Worm (Caenorhabditis elegans): ENCODE results near the gene acp-3.

Gene acp-3

DNA sequence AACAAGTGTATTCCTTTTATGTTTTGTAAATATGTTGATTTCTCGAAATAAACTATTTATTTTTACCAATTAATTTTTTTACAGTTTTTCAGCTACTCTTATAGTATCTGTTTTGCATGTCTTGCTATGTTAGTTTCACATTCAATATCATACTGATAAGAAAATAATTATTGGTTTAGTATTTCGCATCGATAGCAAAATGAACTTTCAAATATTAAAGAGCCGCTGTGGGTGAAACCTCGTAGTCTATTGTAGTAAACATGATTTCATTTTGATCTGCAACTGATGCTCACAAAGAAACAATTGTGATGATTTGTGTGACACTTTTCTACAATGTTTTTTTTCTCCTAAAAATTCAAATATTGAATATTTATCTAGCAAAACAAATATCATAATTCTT lies 44.7 kb downstream of the acp-3 start:
- TF ChIP-seq hnd-1 (tag; optimal IDR thresholded peaks at IDR 0.05) (no peak), ama-1 (optimal IDR thresholded peaks at IDR 0.05) (no peak), scrt-1 (GFP tag; IDR thresholded peaks at IDR 0.05) (no peak), tbx-11 (GFP tag; IDR thresholded peaks at IDR 0.05) (no peak), aly-1 (tag; optimal IDR thresholded peaks at IDR 0.05) (no peak), sea-1 (GFP tag; conservative IDR thresholded peaks at IDR 0.05) (no peak), B0310.2 (tag; optimal IDR thresholded peaks at IDR 0.05) (no peak), ceh-13 (GFP tag; optimal IDR thresholded peaks at IDR 0.05) (no peak), tbx-37 (GFP tag; conservative IDR thresholded peaks at IDR 0.05) (no peak), ets-7 (tag; optimal IDR thresholded peaks at IDR 0.05) (no peak), F13C5.2 (tag; optimal IDR thresholded peaks at IDR 0.05) (no peak), tra-4 (tag; optimal IDR thresholded peaks at IDR 0.05) (no peak), pes-1 (GFP tag; IDR thresholded peaks at IDR 0.05) (no peak), ceh-36 (tag; optimal IDR thresholded peaks at IDR 0.05) (no peak), hmg-4 (GFP tag; optimal IDR thresholded peaks at IDR 0.05) (no peak)

DNA sequence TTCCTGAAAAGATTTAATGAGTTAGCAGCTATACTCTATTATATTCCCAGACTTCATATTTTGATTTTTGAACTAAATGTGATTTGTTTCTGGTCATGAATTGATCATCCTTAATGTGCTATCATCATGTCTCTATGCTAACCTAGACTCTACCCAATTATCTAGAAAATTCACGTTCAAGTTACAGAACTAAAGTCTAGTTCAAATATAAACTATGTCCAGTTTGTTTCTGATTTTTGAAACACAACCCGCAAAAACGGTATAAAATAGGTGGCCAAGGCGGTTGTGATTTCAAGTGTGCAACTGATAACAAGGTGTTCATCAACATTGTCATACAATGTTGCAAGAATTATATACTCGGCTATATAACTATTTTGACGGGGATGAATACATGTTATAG lies 46.2 kb downstream of the acp-3 start, which contains the start of gene F49E12.10:
F49E12.10 (plus strand) TSS at position 301 of the 400 bp plus-strand sequence.
- TF ChIP-seq ama-1 (optimal IDR thresholded peaks at IDR 0.05) (no peak), hmg-4 (GFP tag; optimal IDR thresholded peaks at IDR 0.05) (no peak), pes-1 (GFP tag; IDR thresholded peaks at IDR 0.05) (no peak), tbx-37 (GFP tag; conservative IDR thresholded peaks at IDR 0.05) (no peak), tra-4 (tag; optimal IDR thresholded peaks at IDR 0.05) (no peak), sea-1 (GFP tag; conservative IDR thresholded peaks at IDR 0.05) (no peak), hmbx-1 (tag; optimal IDR thresholded peaks at IDR 0.05) (no peak), hnd-1 (tag; optimal IDR thresholded peaks at IDR 0.05) (no peak), scrt-1 (GFP tag; IDR thresholded peaks at IDR 0.05) (no peak), ets-7 (tag; optimal IDR thresholded peaks at IDR 0.05) (no peak)

DNA sequence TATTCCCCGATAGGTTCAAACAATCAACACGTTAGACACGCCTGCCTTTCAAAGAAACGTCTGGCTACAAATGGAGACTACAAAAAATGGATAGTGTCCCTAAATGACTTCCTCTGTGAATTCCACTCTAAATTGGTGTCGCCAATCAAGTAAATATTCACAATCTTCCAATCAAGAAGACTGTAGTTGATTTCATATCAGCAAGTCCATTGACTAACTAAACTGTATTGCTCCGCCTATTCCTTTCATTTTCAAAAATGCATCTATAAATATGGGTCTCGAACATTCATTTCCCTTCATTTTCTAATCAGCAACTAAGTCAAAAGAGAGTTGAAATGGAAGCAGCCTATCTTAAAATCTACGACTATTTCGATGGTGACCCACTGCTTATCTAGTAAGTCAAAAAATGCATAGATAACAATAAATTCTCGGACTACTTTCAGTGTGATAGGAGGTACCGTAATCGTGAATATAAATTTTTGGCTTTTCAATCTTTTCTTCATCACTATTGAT lies 48.9 kb downstream of the acp-3 start, which contains the start of gene drd-1:
drd-1 (plus strand) TSS at position 51 of the 513 bp plus-strand sequence.
- no peak for TF ChIP-seq ets-7 (tag; optimal IDR thresholded peaks at IDR 0.05)
- TF ChIP-seq F13C5.2 (tag; optimal IDR thresholded peaks at IDR 0.05) = no peak
- no peak for TF ChIP-seq hmg-4 (GFP tag; optimal IDR thresholded peaks at IDR 0.05)

DNA sequence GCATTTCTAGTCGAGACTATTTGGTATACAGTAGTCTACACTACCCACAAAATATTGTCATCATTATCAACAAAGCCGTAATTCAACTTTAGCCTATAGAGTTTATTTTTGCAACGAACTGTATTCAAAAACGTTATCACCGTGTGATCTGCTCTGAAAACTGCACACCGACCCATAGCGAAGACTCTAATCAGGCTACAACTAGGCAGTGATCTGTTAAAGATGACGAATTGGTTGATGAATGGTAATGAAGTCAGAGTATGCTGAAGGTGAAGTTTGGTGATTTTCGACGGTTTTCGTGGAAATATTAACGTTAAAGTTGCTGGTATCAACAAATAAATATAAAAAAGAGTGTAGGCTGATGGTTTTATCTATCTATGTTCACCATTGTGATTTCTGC lies 50.0 kb downstream of the acp-3 start:
- TF ChIP-seq ceh-36 (tag; optimal IDR thresholded peaks at IDR 0.05) = no peak
- no peak for TF ChIP-seq tbx-11 (GFP tag; IDR thresholded peaks at IDR 0.05)
- TF ChIP-seq hmbx-1 (tag; optimal IDR thresholded peaks at IDR 0.05) = no peak
- no peak for TF ChIP-seq B0310.2 (tag; optimal IDR thresholded peaks at IDR 0.05)
- no peak for TF ChIP-seq ceh-13 (GFP tag; optimal IDR thresholded peaks at IDR 0.05)
- TF ChIP-seq hmg-4 (GFP tag; optimal IDR thresholded peaks at IDR 0.05) = no peak
- no peak for TF ChIP-seq sea-1 (GFP tag; conservative IDR thresholded peaks at IDR 0.05)
- TF ChIP-seq flt-1 (GFP tag; IDR thresholded peaks at IDR 0.05) = no peak
- no peak for TF ChIP-seq hnd-1 (tag; optimal IDR thresholded peaks at IDR 0.05)
- TF ChIP-seq aly-1 (tag; optimal IDR thresholded peaks at IDR 0.05) = no peak
- no peak for TF ChIP-seq ets-7 (tag; optimal IDR thresholded peaks at IDR 0.05)
- no peak for TF ChIP-seq ama-1 (optimal IDR thresholded peaks at IDR 0.05)
- TF ChIP-seq tbx-37 (GFP tag; conservative IDR thresholded peaks at IDR 0.05) = no peak
- no peak for TF ChIP-seq scrt-1 (GFP tag; IDR thresholded peaks at IDR 0.05)
- TF ChIP-seq pes-1 (GFP tag; IDR thresholded peaks at IDR 0.05) = no peak
- TF ChIP-seq tra-4 (tag; optimal IDR thresholded peaks at IDR 0.05) = no peak

DNA sequence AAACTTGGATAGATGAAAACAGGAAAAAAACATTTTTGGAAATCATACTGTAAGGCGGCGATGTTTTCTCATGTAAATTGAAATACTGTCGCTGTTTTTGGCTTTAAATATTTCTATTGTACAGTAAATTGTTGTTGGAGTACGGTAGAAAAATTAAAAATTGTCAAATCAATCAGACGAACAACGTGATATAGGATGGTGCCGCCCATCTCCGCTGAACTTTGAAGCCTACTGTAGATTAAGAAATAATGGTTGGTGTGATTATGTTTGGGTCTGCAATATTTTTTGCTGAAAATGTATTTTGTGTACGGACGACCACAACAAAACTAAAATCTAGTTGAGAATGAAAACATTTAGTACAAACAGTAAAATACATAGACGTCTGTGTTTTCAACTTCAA lies 51.4 kb downstream of the acp-3 start:
- TF ChIP-seq hmg-4 (GFP tag; optimal IDR thresholded peaks at IDR 0.05) (no peak), ets-7 (tag; optimal IDR thresholded peaks at IDR 0.05) (no peak), ceh-36 (tag; optimal IDR thresholded peaks at IDR 0.05) (no peak)

Measured in whole organism, early embryonic.